Fruit fly (Drosophila melanogaster) Kc167 (cell line): ENCODE measurements around the gene CG12182.

Source experiments
- Myc ChIP-seq: fragments of >200 bp; optimal IDR thresholded peaks from 2 replicates; lab custom pipeline; 2017; ENCODE audit warnings: missing external identifiers
- Sin3A ChIP-seq: fragments of >200 bp; optimal IDR thresholded peaks from 2 replicates; lab custom pipeline; 2018; ENCODE audit warnings: missing external identifiers
- h ChIP-seq: fragments of >200 bp; optimal IDR thresholded peaks from 3 replicates; lab custom pipeline; 2018; ENCODE audit warnings: missing external identifiers
- insv ChIP-seq: fragments of >200 bp; optimal IDR thresholded peaks from 3 replicates; lab custom pipeline; 2018; ENCODE audit warnings: missing external identifiers
- psq ChIP-seq: fragments of >200 bp; optimal IDR thresholded peaks from 2 replicates; lab custom pipeline; 2017; ENCODE audit warnings: missing external identifiers
- ttk ChIP-seq: sonication (Bioruptor generic); optimal IDR thresholded peaks from 2 replicates; lab custom pipeline; 2017; ENCODE audit warnings: missing external identifiers

Gene CG12182

dm6 chr3L:2552844-2553839 lies 46.2 kb downstream of the CG12182 start:
- TF ChIP-seq insv (no peak), Myc (no peak), psq (lab: Kevin White, UChicago) (peak; percentile 66)

dm6 chr3L:2552116-2552843 lies 47.1 kb downstream of the CG12182 start:
- TF ChIP-seq Sin3A (lab: Kevin White, UChicago) (no peak), Myc (no peak), h (no peak), psq (lab: Kevin White, UChicago) (peak; percentile 56), insv (no peak), ttk (lab: Kevin White, UChicago) (no peak)

dm6 chr3L:2551137-2551676 lies 48.2 kb downstream of the CG12182 start:
- TF ChIP-seq Myc (no peak), insv (no peak), h (no peak), ttk (lab: Kevin White, UChicago) (no peak), Sin3A (lab: Kevin White, UChicago) (no peak), psq (lab: Kevin White, UChicago) (no peak)

- TF ChIP-seq Sin3A (lab: Kevin White, UChicago) (no peak), insv (no peak), psq (lab: Kevin White, UChicago) (no peak), h (no peak), Myc (no peak), ttk (lab: Kevin White, UChicago) (no peak)
These were observed 50.4 kb downstream of the CG12182 start for dm6 chr3L:2548932-2549331.

dm6 chr3L:2545913-2546312 lies 53.5 kb downstream of the CG12182 start:
- TF ChIP-seq h (no peak), insv (no peak), Sin3A (lab: Kevin White, UChicago) (no peak), Myc (no peak), psq (lab: Kevin White, UChicago) (no peak), ttk (lab: Kevin White, UChicago) (no peak)
